Worm (Caenorhabditis elegans) whole organism, mixed stage, embryonic: ENCODE results near the gene C36A4.10.
"Not testable (repeated sequence)": the region's sequence is repeated elsewhere in the genome, so short reads cannot be mapped to it uniquely, and the experiment has no call there.

Experiments
- bed-3 ChIP-seq: fragments of 200-800 bp; sonication (Bioruptor generic); optimal IDR thresholded peaks from 3 replicates; lab custom pipeline; 2018; ENCODE audit warnings: mild to moderate bottlenecking, missing genetic modification characterization, moderate library complexity, missing compliant biosample characterization
- ces-1 ChIP-seq: fragments of 150-350 bp; optimal IDR thresholded peaks from 2 replicates; lab custom pipeline; 2014; ENCODE audit warnings: missing biosample characterization, missing genetic modification reagents, missing genetic modification characterization
- elt-1 ChIP-seq: sonication (generic microtip); optimal IDR thresholded peaks from 2 replicates; lab custom pipeline; 2017; ENCODE audit warnings: missing genetic modification characterization, mild to moderate bottlenecking, missing compliant biosample characterization, antibody characterized with exemption, moderate library complexity, borderline replicate concordance; ENCODE audit not compliant: insufficient read depth
- hlh-1 ChIP-seq: fragments of 150-350 bp; optimal IDR thresholded peaks from 2 replicates; lab custom pipeline; 2014; ENCODE audit warnings: missing biosample characterization, missing genetic modification reagents, missing genetic modification characterization
- lsy-2 ChIP-seq: fragments of 150-350 bp; optimal IDR thresholded peaks from 2 replicates; lab custom pipeline; 2014; ENCODE audit warnings: missing biosample characterization, missing genetic modification characterization
- pha-4 ChIP-seq: fragments of 150-350 bp; optimal IDR thresholded peaks from 2 replicates; lab custom pipeline; 2018; ENCODE audit warnings: missing biosample characterization, missing genetic modification reagents, missing genetic modification characterization

DNA sequence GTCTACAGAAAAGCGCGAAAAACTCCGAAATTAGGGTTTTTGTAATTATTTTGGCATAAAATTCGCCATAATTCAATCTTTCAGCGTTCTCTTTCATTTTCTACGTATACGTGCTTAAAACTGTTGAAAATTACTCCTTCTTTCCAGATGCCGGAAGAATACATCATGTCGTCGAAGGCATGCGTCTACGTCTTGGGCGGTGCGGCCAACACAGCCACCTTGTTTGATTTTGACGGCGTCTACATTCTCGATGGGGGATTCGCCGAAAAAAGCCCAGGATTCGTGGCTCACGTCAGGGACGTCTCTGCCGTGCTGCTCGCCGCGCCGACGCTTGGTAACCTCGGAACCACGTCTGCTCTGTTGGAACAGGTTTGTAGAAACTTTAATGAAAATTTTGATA lies 13.5 kb upstream of the C36A4.10 start, which contains the start of gene maph-1.3:
- not testable (repeated sequence) for TF ChIP-seq bed-3 (GFP tag; lab: Kevin White, UChicago); lsy-2 (tag; lab: Kevin White, UChicago); ces-1 (GFP tag; lab: Kevin White, UChicago); elt-1 (tag; lab: Kevin White, UChicago); pha-4 (tag; lab: Kevin White, UChicago); hlh-1
